Fruit fly (Drosophila melanogaster): ENCODE results near the gene CG14864.
A peak's percentile ranks its signal among the peaks of the same experiment; 100 is the strongest.

The CG14864 gene

DNA sequence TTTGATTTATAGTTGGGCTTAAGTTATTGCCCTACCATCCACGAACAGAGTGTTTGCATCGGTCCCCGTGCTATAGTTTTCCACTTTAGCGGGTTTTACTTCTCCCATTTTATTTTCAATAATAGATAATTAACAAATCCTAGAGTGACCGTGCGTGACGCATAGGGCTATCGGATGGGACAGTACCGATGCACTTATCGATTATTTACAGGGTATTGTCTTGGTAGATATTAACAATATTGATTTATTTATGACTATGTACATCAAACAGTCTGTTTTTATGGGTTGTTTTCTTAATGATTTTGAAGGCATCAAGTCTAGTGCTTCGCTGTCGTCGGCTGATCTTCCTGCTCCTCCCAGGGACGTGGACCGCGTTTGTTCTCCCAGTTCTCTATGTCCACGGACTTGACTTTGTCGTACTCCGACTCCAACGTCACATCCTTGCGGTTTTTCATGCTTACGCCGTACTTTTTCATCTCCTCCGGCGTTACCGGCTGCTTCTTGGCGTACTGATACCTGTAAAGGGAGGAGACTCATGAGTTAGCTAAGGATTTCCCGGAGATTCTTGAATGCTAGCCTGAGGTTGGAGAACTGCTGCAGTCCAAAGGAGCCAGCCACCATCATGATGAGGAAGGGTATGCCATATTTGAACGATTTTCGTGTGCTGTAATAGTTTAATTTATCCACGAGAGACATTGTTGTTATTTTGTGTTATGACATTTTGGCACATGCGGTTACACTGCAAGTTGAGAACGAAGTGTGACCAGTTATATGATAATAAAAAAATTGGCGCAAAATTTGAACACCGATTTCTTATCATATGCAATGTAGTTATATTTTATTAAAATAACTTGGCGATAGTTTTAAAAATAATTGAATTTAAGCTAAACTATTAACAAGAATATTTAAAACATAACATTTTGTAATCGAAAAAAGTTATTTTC is 9.9 kb upstream of the CG14864 start, which contains the start of the genes MRG15 and Tm1 (continued):
- TF ChIP-seq chinmo (GFP tag; IDR thresholded peaks at IDR 0.05; ENCODE audit: partially characterized antibody) (peak; percentile 65; the same call in 1 of the 4 replicates), hkb (optimal IDR thresholded peaks at IDR 0.05) (no peak), hkb (GFP tag; IDR thresholded peaks at IDR 0.05) (no peak), Bdp1 (GFP tag; optimal IDR thresholded peaks at IDR 0.05) (no peak), CG12391 (tag; optimal IDR thresholded peaks at IDR 0.05) (no peak), croc (GFP tag; conservative IDR thresholded peaks at IDR 0.05) (no peak), CG12659 (GFP tag; optimal IDR thresholded peaks at IDR 0.05) (peak; percentile 17)

DNA sequence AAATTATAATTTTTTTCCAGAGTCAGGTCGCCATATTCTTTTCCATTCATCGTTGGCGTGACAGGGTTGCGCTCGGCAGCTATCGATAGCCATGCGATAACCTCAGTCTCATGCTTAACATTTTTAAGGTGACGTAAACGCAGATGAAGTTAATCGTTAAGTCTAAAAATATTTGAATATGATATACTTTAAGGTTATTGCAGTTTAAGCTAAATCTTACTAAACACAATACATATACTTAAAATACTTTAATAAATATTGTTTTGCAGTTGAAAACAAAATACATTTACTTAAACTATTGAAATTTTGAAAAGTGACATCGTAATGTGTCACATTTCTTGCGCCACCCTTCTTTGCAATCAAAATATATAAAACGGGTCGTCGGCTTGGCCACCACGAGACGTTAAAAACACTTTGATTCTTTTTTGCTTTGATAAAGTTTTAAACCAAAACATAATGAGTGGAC is 6.9 kb upstream of the CG14864 start, which contains the start of the genes Cp190 and CG4338:
TSS of gene Cp190 (minus strand) at position 84 of the 466 bp plus-strand sequence.
TSS of gene CG4338 (plus strand) at position 365 of the 466 bp plus-strand sequence.
- no peak for TF ChIP-seq nau (GFP tag; optimal IDR thresholded peaks at IDR 0.05)
- peak; percentile 59 for TF ChIP-seq zf30C (GFP tag; optimal IDR thresholded peaks at IDR 0.05)
- peak; percentile 98 for TF ChIP-seq Xrp1 (GFP tag; IDR thresholded peaks at IDR 0.05)
- TF ChIP-seq Elba2 (GFP tag; optimal IDR thresholded peaks at IDR 0.05): peak; percentile 94
- TF ChIP-seq zfh1 (GFP tag; IDR thresholded peaks at IDR 0.05): peak; percentile 96
- TF ChIP-seq CG34224 (GFP tag; IDR thresholded peaks at IDR 0.05; ENCODE audit: partially characterized antibody): peak; percentile 37; the same call in 2 of the 3 replicates
- peak; percentile 99 for TF ChIP-seq B-H2 (GFP tag; optimal IDR thresholded peaks at IDR 0.05)
- TF ChIP-seq jigr1 (GFP tag; IDR thresholded peaks at IDR 0.05): peak; percentile 93
- TF ChIP-seq CG16815 (GFP tag; optimal IDR thresholded peaks at IDR 0.05): peak; percentile 97
- TF ChIP-seq Bgb (GFP tag; IDR thresholded peaks at IDR 0.05; ENCODE audit: partially characterized antibody): peak; percentile 82
- TF ChIP-seq CG17361 (GFP tag; IDR thresholded peaks at IDR 0.05): peak; percentile 99
- peak; percentile 69; the same call in 2 of the 3 replicates for TF ChIP-seq Optix (GFP tag; IDR thresholded peaks at IDR 0.05)
- TF ChIP-seq CG1832 (GFP tag; optimal IDR thresholded peaks at IDR 0.05): no peak
- TF ChIP-seq jing (GFP tag; optimal IDR thresholded peaks at IDR 0.05): peak; percentile 92
- TF ChIP-seq HHEX (GFP tag; optimal IDR thresholded peaks at IDR 0.05): peak; percentile 97
- no peak; the same call in 1 of the 2 replicates for TF ChIP-seq sna (GFP tag; IDR thresholded peaks at IDR 0.05; ENCODE audit: partially characterized antibody)
- peak; percentile 96 for TF ChIP-seq CG7271 (tag; optimal IDR thresholded peaks at IDR 0.05)
- peak; percentile 99 for TF ChIP-seq PHDP (tag; optimal IDR thresholded peaks at IDR 0.05)
- peak; percentile 88 for TF ChIP-seq amos (GFP tag; IDR thresholded peaks at IDR 0.05; ENCODE audit: partially characterized antibody)
- peak; percentile 97 for TF ChIP-seq slbo (GFP tag; IDR thresholded peaks at IDR 0.05)
- TF ChIP-seq Drgx (GFP tag; IDR thresholded peaks at IDR 0.05): peak; percentile 95
- TF ChIP-seq CG14710 (tag; optimal IDR thresholded peaks at IDR 0.05): peak; percentile 99
- peak; percentile 98 for TF ChIP-seq NfI (GFP tag; optimal IDR thresholded peaks at IDR 0.05)
- peak; percentile 84 for TF ChIP-seq CG3995 (GFP tag; optimal IDR thresholded peaks at IDR 0.05)
- peak; percentile 80 for TF ChIP-seq CG7928 (GFP tag; optimal IDR thresholded peaks at IDR 0.05)
- TF ChIP-seq CG17328 (GFP tag; IDR thresholded peaks at IDR 0.05): peak; percentile 96
- TF ChIP-seq ato (GFP tag; IDR thresholded peaks at IDR 0.05; ENCODE audit: partially characterized antibody): peak; percentile 73; the same call in 1 of the 2 replicates
- no peak for TF ChIP-seq CG4282 (GFP tag; optimal IDR thresholded peaks at IDR 0.05)
- TF ChIP-seq h (optimal IDR thresholded peaks at IDR 0.05): no peak
- TF ChIP-seq CG14667 (GFP tag; IDR thresholded peaks at IDR 0.05): peak; percentile 93
- peak; percentile 87 for TF ChIP-seq CG7786 (GFP tag; optimal IDR thresholded peaks at IDR 0.05)
- peak; percentile 98 for TF ChIP-seq az2 (GFP tag; optimal IDR thresholded peaks at IDR 0.05)
- TF ChIP-seq tgo (GFP tag; IDR thresholded peaks at IDR 0.05): peak; percentile 97
- TF ChIP-seq CG6854 (GFP tag; optimal IDR thresholded peaks at IDR 0.05): peak; percentile 95
- TF ChIP-seq HmgZ (tag; optimal IDR thresholded peaks at IDR 0.05): peak; percentile 99
- TF ChIP-seq Fer1 (GFP tag; optimal IDR thresholded peaks at IDR 0.05): peak; percentile 98
- peak; percentile 94 for TF ChIP-seq Ada2b (GFP tag; IDR thresholded peaks at IDR 0.05)
- TF ChIP-seq Atf6 (GFP tag; IDR thresholded peaks at IDR 0.05): peak; percentile 97
- TF ChIP-seq Bdp1 (GFP tag; optimal IDR thresholded peaks at IDR 0.05): peak; percentile 87
- peak; percentile 45; the same call in 1 of the 3 replicates for TF ChIP-seq mld (GFP tag; IDR thresholded peaks at IDR 0.05; ENCODE audit: partially characterized antibody)

Measured in whole organism, embryonic.